Fruit fly (Drosophila melanogaster) whole organism, embryonic: ENCODE data around the gene Polr3G.

ENCODE experiments used
- BEAF-32 ChIP-seq: fragments of 200-800 bp; sonication (Bioruptor generic); optimal IDR thresholded peaks from 3 replicates; lab custom pipeline; 2017; ENCODE audit warnings: missing biosample characterization, missing genetic modification characterization, mild to moderate bottlenecking, moderate library complexity, missing genetic modification reagents
- Bteb2 ChIP-seq: fragments of 200-800 bp; sonication (Bioruptor generic); optimal IDR thresholded peaks from 2 replicates; lab custom pipeline; 2016; ENCODE audit warnings: missing biosample characterization, missing genetic modification characterization
- CG10959 ChIP-seq: fragments of 200-800 bp; sonication (Bioruptor generic); IDR thresholded peaks from 2 replicates; pipeline ENCODE4 v1.3.6; 2022; ENCODE audit warnings: missing biosample characterization, missing genetic modification characterization
- CG12155 ChIP-seq: fragments of 200-800 bp; sonication (Bioruptor generic); optimal IDR thresholded peaks from 3 replicates; lab custom pipeline; 2016; ENCODE audit warnings: missing biosample characterization, missing genetic modification characterization
- CG12299 ChIP-seq: fragments of 200-800 bp; sonication (Bioruptor generic); optimal IDR thresholded peaks from 2 replicates; lab custom pipeline; 2018; ENCODE audit warnings: missing biosample characterization, mild to moderate bottlenecking, missing genetic modification characterization
- CG14710 ChIP-seq: fragments of 200-800 bp; sonication (Bioruptor generic); optimal IDR thresholded peaks from 3 replicates; lab custom pipeline; 2019; ENCODE audit warnings: missing biosample characterization, mild to moderate bottlenecking, missing genetic modification characterization, moderate library complexity
- CG15011 ChIP-seq: fragments of 200-800 bp; sonication (Bioruptor generic); optimal IDR thresholded peaks from 3 replicates; lab custom pipeline; 2018; ENCODE audit warnings: missing biosample characterization, mild to moderate bottlenecking, missing genetic modification characterization
- CG18764 ChIP-seq: fragments of 200-800 bp; sonication (Bioruptor generic); optimal IDR thresholded peaks from 3 replicates; lab custom pipeline; 2016; ENCODE audit warnings: missing biosample characterization, missing genetic modification characterization
- CG33557 ChIP-seq: fragments of 200-800 bp; sonication (Bioruptor generic); optimal IDR thresholded peaks from 2 replicates; lab custom pipeline; 2019; ENCODE audit warnings: missing biosample characterization, mild to moderate bottlenecking, missing genetic modification characterization, moderate library complexity
- CG4424 ChIP-seq: fragments of 200-800 bp; sonication (Bioruptor generic); optimal IDR thresholded peaks from 3 replicates; lab custom pipeline; 2016; ENCODE audit warnings: missing biosample characterization, missing genetic modification characterization
- CG5245 ChIP-seq: fragments of 200-800 bp; sonication (Bioruptor generic); optimal IDR thresholded peaks from 3 replicates; lab custom pipeline; 2016; ENCODE audit warnings: missing biosample characterization, missing genetic modification characterization
- CG7928 ChIP-seq: fragments of 200-800 bp; sonication (Bioruptor generic); optimal IDR thresholded peaks from 2 replicates; lab custom pipeline; 2017; ENCODE audit warnings: missing biosample characterization, mild to moderate bottlenecking, missing genetic modification characterization
- CG8089 ChIP-seq: fragments of 200-800 bp; sonication (Bioruptor generic); optimal IDR thresholded peaks from 3 replicates; lab custom pipeline; 2016; ENCODE audit warnings: missing biosample characterization, missing genetic modification characterization
- CG8388 ChIP-seq: fragments of 200-800 bp; sonication (Bioruptor generic); optimal IDR thresholded peaks from 2 replicates; lab custom pipeline; 2019; ENCODE audit warnings: missing biosample characterization, mild to moderate bottlenecking, missing genetic modification characterization, moderate library complexity
- CG8944 ChIP-seq: fragments of 200-800 bp; sonication (Bioruptor generic); optimal IDR thresholded peaks from 3 replicates; lab custom pipeline; 2016; ENCODE audit warnings: missing biosample characterization, missing genetic modification characterization
- CG9215 ChIP-seq: fragments of 200-800 bp; sonication (Bioruptor generic); IDR thresholded peaks from 2 replicates; pipeline ENCODE4 v1.3.6; 2022; ENCODE audit warnings: missing biosample characterization, missing genetic modification characterization
- Dad ChIP-seq: fragments of 200-800 bp; sonication (Bioruptor generic); optimal IDR thresholded peaks from 3 replicates; lab custom pipeline; 2016; ENCODE audit warnings: missing biosample characterization, missing genetic modification characterization
- Ets65A ChIP-seq: fragments of 200-800 bp; sonication (Bioruptor generic); peaks from one replicate; lab custom pipeline; 2016; ENCODE audit warnings: missing biosample characterization, missing genetic modification characterization
- Fer3 ChIP-seq: fragments of 200-800 bp; sonication (Bioruptor generic); optimal IDR thresholded peaks from 2 replicates; lab custom pipeline; 2018; ENCODE audit warnings: missing biosample characterization, mild to moderate bottlenecking, missing genetic modification characterization, moderate library complexity
- HLHmδ ChIP-seq: fragments of 200-800 bp; sonication (Bioruptor generic); optimal IDR thresholded peaks from 2 replicates; lab custom pipeline; 2018; ENCODE audit warnings: missing biosample characterization, mild to moderate bottlenecking, missing genetic modification characterization, moderate library complexity
- Hey ChIP-seq: fragments of 200-800 bp; sonication (Bioruptor generic); optimal IDR thresholded peaks from 3 replicates; lab custom pipeline; 2018; ENCODE audit warnings: missing biosample characterization, mild to moderate bottlenecking, missing genetic modification characterization
- HmgD ChIP-seq: fragments of 200-800 bp; sonication (Bioruptor generic); optimal IDR thresholded peaks from 3 replicates; lab custom pipeline; 2016; ENCODE audit warnings: missing biosample characterization, missing genetic modification characterization
- Hr78 ChIP-seq, 2 experiments: fragments of 200-800 bp in 1 of 2; fragments of >200 bp in 1 of 2; sonication (Bioruptor generic) in 1 of 2; optimal IDR thresholded peaks; 2 replicates each; lab custom pipeline; 2017 to 2019; ENCODE audit warnings: missing biosample characterization in 2 of 2, missing genetic modification characterization in 2 of 2, mild to moderate bottlenecking in 1 of 2, moderate library complexity in 1 of 2
- Side ChIP-seq: fragments of 200-800 bp; sonication (Bioruptor generic); optimal IDR thresholded peaks from 2 replicates; lab custom pipeline; 2016; ENCODE audit warnings: missing biosample characterization, missing genetic modification characterization
- Trl ChIP-seq, 3 experiments: fragments of >200 bp in 2 of 3; fragments of 200-800 bp in 1 of 3; sonication (Bioruptor generic) in 1 of 3; optimal IDR thresholded peaks; 2 replicates in 1 of 3; 3 replicates in 2 of 3; lab custom pipeline; 2016 to 2017; ENCODE audit warnings: missing biosample characterization in 1 of 3, missing genetic modification characterization in 1 of 3
- Vsx1 ChIP-seq: fragments of 200-800 bp; sonication (Bioruptor generic); optimal IDR thresholded peaks from 2 replicates; lab custom pipeline; 2017; ENCODE audit warnings: missing biosample characterization, mild to moderate bottlenecking, missing genetic modification characterization, missing genetic modification reagents
- ash1 ChIP-seq: fragments of 200-800 bp; sonication (Bioruptor generic); optimal IDR thresholded peaks from 2 replicates; lab custom pipeline; 2018; ENCODE audit warnings: missing biosample characterization, mild to moderate bottlenecking, missing genetic modification characterization
- az2 ChIP-seq: fragments of 200-800 bp; sonication (Bioruptor generic); optimal IDR thresholded peaks from 3 replicates; lab custom pipeline; 2016; ENCODE audit warnings: missing biosample characterization, missing genetic modification characterization
- chif ChIP-seq, 2 experiments: fragments of 200-800 bp; sonication (Bioruptor generic); optimal IDR thresholded peaks; 3 replicates each; lab custom pipeline; 2016; ENCODE audit warnings: missing biosample characterization in 2 of 2, missing genetic modification characterization in 2 of 2
- chinmo ChIP-seq: fragments of 200-800 bp; sonication (Bioruptor generic); IDR thresholded peaks from 4 replicates; pipeline ENCODE4 v1.3.6; 2022; ENCODE audit warnings: missing biosample characterization, missing genetic modification characterization; ENCODE audit not compliant: partially characterized antibody
- crol ChIP-seq: fragments of 200-800 bp; sonication (Bioruptor generic); IDR thresholded peaks from 2 replicates; pipeline ENCODE4 v1.3.6; 2022; ENCODE audit warnings: missing biosample characterization, missing genetic modification characterization
- danr ChIP-seq: fragments of 200-800 bp; sonication (Bioruptor generic); IDR thresholded peaks from 2 replicates; pipeline ENCODE4 v1.3.6; 2022; ENCODE audit warnings: missing biosample characterization, missing genetic modification characterization
- dimm ChIP-seq: fragments of 200-800 bp; sonication (Bioruptor generic); IDR thresholded peaks from 2 replicates; pipeline ENCODE4 v1.3.6; 2022; ENCODE audit warnings: missing biosample characterization, missing genetic modification characterization
- dpn ChIP-seq, 2 experiments: fragments of 200-800 bp; sonication (Bioruptor generic); optimal IDR thresholded peaks; 3 replicates each; lab custom pipeline; 2016; ENCODE audit warnings: missing biosample characterization in 2 of 2, missing genetic modification characterization in 2 of 2
- exex ChIP-seq: fragments of 200-800 bp; sonication (Bioruptor generic); optimal IDR thresholded peaks from 4 replicates; lab custom pipeline; 2018; ENCODE audit warnings: missing biosample characterization, mild to moderate bottlenecking, missing genetic modification characterization, moderate library complexity
- fd96Cb ChIP-seq: fragments of 200-800 bp; sonication (Bioruptor generic); optimal IDR thresholded peaks from 2 replicates; lab custom pipeline; 2018; ENCODE audit warnings: missing biosample characterization, mild to moderate bottlenecking, missing genetic modification characterization, moderate library complexity
- gem ChIP-seq: fragments of 200-800 bp; sonication (Bioruptor generic); optimal IDR thresholded peaks from 2 replicates; lab custom pipeline; 2019; ENCODE audit warnings: missing biosample characterization, mild to moderate bottlenecking, missing genetic modification characterization, moderate library complexity
- gsb-n ChIP-seq: fragments of 200-800 bp; sonication (Bioruptor generic); optimal IDR thresholded peaks from 3 replicates; lab custom pipeline; 2018; ENCODE audit warnings: missing biosample characterization, mild to moderate bottlenecking, missing genetic modification characterization
- lab ChIP-seq: fragments of 200-800 bp; sonication (Bioruptor generic); optimal IDR thresholded peaks from 3 replicates; lab custom pipeline; 2017; ENCODE audit warnings: missing biosample characterization, missing genetic modification characterization, mild to moderate bottlenecking, moderate library complexity, missing genetic modification reagents
- nom ChIP-seq: fragments of 200-800 bp; sonication (Bioruptor generic); optimal IDR thresholded peaks from 2 replicates; lab custom pipeline; 2017; ENCODE audit warnings: missing biosample characterization, missing genetic modification characterization, mild to moderate bottlenecking, moderate library complexity, missing genetic modification reagents
- pan ChIP-seq, 4 experiments: fragments of >200 bp in 3 of 4; fragments of 200-800 bp in 1 of 4; sonication (Bioruptor generic) in 1 of 4; optimal IDR thresholded peaks in 3 of 4; IDR thresholded peaks in 1 of 4; 2 replicates each; pipeline versions ENCODE4 v1.3.6 to Lab custom; 2017 to 2022; ENCODE audit warnings: missing biosample characterization in 2 of 4, missing genetic modification characterization in 2 of 4, mixed read lengths in 1 of 4
- ranshi ChIP-seq: fragments of 200-800 bp; sonication (Bioruptor generic); IDR thresholded peaks from 2 replicates; pipeline ENCODE4 v1.3.6; 2022; ENCODE audit warnings: missing biosample characterization, missing genetic modification characterization
- sens-2 ChIP-seq: fragments of 200-800 bp; sonication (Bioruptor generic); IDR thresholded peaks from 2 replicates; pipeline ENCODE4 v1.3.6; 2022; ENCODE audit warnings: missing biosample characterization, missing genetic modification characterization
- slp2 ChIP-seq: fragments of 200-800 bp; sonication (Bioruptor generic); optimal IDR thresholded peaks from 2 replicates; lab custom pipeline; 2016; ENCODE audit warnings: missing biosample characterization, missing genetic modification characterization
- tin ChIP-seq: fragments of 200-800 bp; sonication (Bioruptor generic); optimal IDR thresholded peaks from 3 replicates; lab custom pipeline; 2016; ENCODE audit warnings: missing biosample characterization, missing genetic modification characterization
- tna ChIP-seq: fragments of 200-800 bp; sonication (Bioruptor generic); IDR thresholded peaks from 2 replicates; pipeline ENCODE4 v1.3.6; 2022; ENCODE audit warnings: missing biosample characterization, missing genetic modification characterization; ENCODE audit not compliant: partially characterized antibody
- trem ChIP-seq: fragments of 200-800 bp; optimal IDR thresholded peaks from 3 replicates; lab custom pipeline; 2019; ENCODE audit warnings: missing biosample characterization, mild to moderate bottlenecking, missing genetic modification characterization, moderate library complexity
- yki ChIP-seq: fragments of >200 bp; optimal IDR thresholded peaks from 3 replicates; lab custom pipeline; 2018
- zen ChIP-seq: fragments of 200-800 bp; sonication (Bioruptor generic); optimal IDR thresholded peaks from 3 replicates; lab custom pipeline; 2018; ENCODE audit warnings: missing biosample characterization, mild to moderate bottlenecking, missing genetic modification characterization, moderate library complexity
- zfh1 ChIP-seq: fragments of 200-800 bp; sonication (Bioruptor generic); IDR thresholded peaks from 3 replicates; pipeline ENCODE4 v1.3.6; 2022; ENCODE audit warnings: missing biosample characterization, missing genetic modification characterization

Polr3G gene

DNA sequence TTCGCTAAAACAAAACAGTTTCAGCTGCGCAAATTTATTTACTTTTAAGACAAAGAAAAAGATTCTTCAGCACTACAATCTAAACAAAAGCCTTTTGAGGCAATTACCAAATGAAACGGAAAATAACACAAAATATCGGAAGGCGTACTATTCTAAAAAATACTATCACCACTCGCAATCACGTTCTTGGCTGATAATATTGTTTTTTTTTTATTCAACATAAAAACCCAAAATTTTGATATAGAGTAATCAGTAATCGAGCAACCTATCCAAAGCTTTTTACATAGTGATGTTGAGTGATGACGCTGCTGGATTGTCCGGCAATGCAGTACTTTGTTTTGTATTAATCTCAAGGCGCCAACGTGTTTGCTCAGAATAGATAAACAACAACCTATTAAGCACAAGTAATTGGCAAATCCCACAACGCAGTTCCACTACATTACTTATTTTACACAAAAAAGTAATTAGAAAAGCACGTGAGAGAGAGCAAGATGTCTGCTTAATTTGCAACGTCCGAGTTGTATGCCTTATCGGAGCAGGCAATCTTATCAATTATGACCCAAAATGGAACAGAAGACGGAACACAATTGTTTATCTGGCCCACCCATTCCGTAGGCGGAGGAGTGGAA, 4.1 kb upstream of the Polr3G start (continued):
- TF ChIP-seq CG12299 (tag; lab: Kevin White, UChicago) (no peak), dimm (GFP tag; lab: Robert Waterston, UW) (no peak), crol (GFP tag; lab: Robert Waterston, UW) (no peak), CG10959 (GFP tag; lab: Robert Waterston, UW) (no peak), lab (peak; percentile 40), sens-2 (no peak), Ets65A (no peak), CG8089 (no peak), slp2 (no peak), Hr78 (GFP tag; optimal IDR thresholded peaks at IDR 0.05; lab: Kevin White, UChicago) (no peak), dpn (GFP tag; optimal IDR thresholded peaks at IDR 0.05; lab: Kevin White, UChicago) (peak in 1 of 2 experiments; percentile 21), chinmo (no peak), tna (no peak), zen (no peak), gsb-n (no peak), zfh1 (no peak), CG14710 (no peak), Bteb2 (GFP tag; lab: Kevin White, UChicago) (no peak), CG12155 (no peak), CG9215 (no peak), chif (GFP tag; optimal IDR thresholded peaks at IDR 0.05; lab: Kevin White, UChicago) (no peak), CG15011 (GFP tag; lab: Kevin White, UChicago) (no peak), exex (tag; lab: Kevin White, UChicago) (peak; percentile 90), az2 (GFP tag; lab: Kevin White, UChicago) (no peak), CG8388 (GFP tag; lab: Kevin White, UChicago) (no peak), HLHmδ (GFP tag; lab: Kevin White, UChicago) (no peak), Side (GFP tag; lab: Kevin White, UChicago) (no peak), fd96Cb (tag; lab: Kevin White, UChicago) (no peak), trem (tag; lab: Kevin White, UChicago) (no peak), yki (no peak), ranshi (GFP tag; lab: Robert Waterston, UW) (no peak), Dad (GFP tag; lab: Kevin White, UChicago) (no peak), CG7928 (no peak), CG18764 (GFP tag; lab: Kevin White, UChicago) (no peak), Hey (tag; lab: Kevin White, UChicago) (no peak), CG4424 (GFP tag; lab: Kevin White, UChicago) (no peak), ash1 (GFP tag; lab: Kevin White, UChicago) (no peak), HmgD (GFP tag; lab: Kevin White, UChicago) (no peak), Fer3 (tag; lab: Kevin White, UChicago) (peak; percentile 26), danr (GFP tag; lab: Robert Waterston, UW) (no peak), gem (tag; lab: Kevin White, UChicago) (peak; percentile 34), tin (GFP tag; lab: Kevin White, UChicago) (no peak), Vsx1 (GFP tag; lab: Kevin White, UChicago) (peak; percentile 7), nom (GFP tag; lab: Kevin White, UChicago) (no peak), CG33557 (GFP tag; lab: Kevin White, UChicago) (no peak), CG5245 (no peak), CG8944 (GFP tag; lab: Kevin White, UChicago) (no peak), pan (optimal IDR thresholded peaks at IDR 0.05; lab: Kevin White, UChicago) (no peak), pan (GFP tag; optimal IDR thresholded peaks at IDR 0.05 in 1 of 2, IDR thresholded peaks at IDR 0.05 in 1 of 2) (no peak), BEAF-32 (GFP tag; lab: Kevin White, UChicago) (no peak), Trl (optimal IDR thresholded peaks at IDR 0.05; lab: Kevin White, UChicago) (no peak), Trl (GFP tag; optimal IDR thresholded peaks at IDR 0.05; lab: Kevin White, UChicago) (no peak)
